Fruit fly (Drosophila melanogaster): ENCODE data around the gene CG4511.

The CG4511 gene

dm6 chr3R:10893327-10893726, 39.0 kb downstream of the CG4511 start, which contains the start of gene CG6621 (continued):
- TF ChIP-seq NC2β (GFP tag; optimal IDR thresholded peaks at IDR 0.05) (no peak), hb (GFP tag; IDR thresholded peaks at IDR 0.05; ENCODE audit: partially characterized antibody) (peak; percentile 46; the same call in 1 of the 3 replicates), Sox102F (GFP tag; optimal IDR thresholded peaks at IDR 0.05) (no peak), gce (GFP tag; IDR thresholded peaks at IDR 0.05) (no peak), trem (tag; optimal IDR thresholded peaks at IDR 0.05) (peak; percentile 89), CG33213 (GFP tag; optimal IDR thresholded peaks at IDR 0.05) (peak; percentile 73), wdn (GFP tag; IDR thresholded peaks at IDR 0.05) (no peak), CG4360 (GFP tag; IDR thresholded peaks at IDR 0.05) (no peak), CG8924 (tag; optimal IDR thresholded peaks at IDR 0.05) (peak; percentile 20), CG7786 (GFP tag; optimal IDR thresholded peaks at IDR 0.05) (no peak), CG6683 (GFP tag; optimal IDR thresholded peaks at IDR 0.05) (no peak), sisA (GFP tag; IDR thresholded peaks at IDR 0.05) (no peak), org-1 (GFP tag; optimal IDR thresholded peaks at IDR 0.05) (no peak), gcm2 (GFP tag; optimal IDR thresholded peaks at IDR 0.05) (no peak), CG8290 (GFP tag; optimal IDR thresholded peaks at IDR 0.05) (peak; percentile 24), CG8290 (tag; optimal IDR thresholded peaks at IDR 0.05) (peak in 1 of 2 experiments; percentile 62), ind (GFP tag; optimal IDR thresholded peaks at IDR 0.05) (no peak), CG7556 (GFP tag; optimal IDR thresholded peaks at IDR 0.05) (no peak), nerfin-1 (tag; optimal IDR thresholded peaks at IDR 0.05) (peak; percentile 2), vnd (GFP tag; IDR thresholded peaks at IDR 0.05; ENCODE audit: partially characterized antibody) (peak; percentile 37; the same call in 1 of the 3 replicates), Bgb (GFP tag; IDR thresholded peaks at IDR 0.05; ENCODE audit: partially characterized antibody) (peak; percentile 68), nmo (GFP tag; optimal IDR thresholded peaks at IDR 0.05) (peak; percentile 75), Rfx (GFP tag; IDR thresholded peaks at IDR 0.05) (no peak), Xbp1 (GFP tag; optimal IDR thresholded peaks at IDR 0.05) (no peak), CG4820 (GFP tag; optimal IDR thresholded peaks at IDR 0.05) (no peak), CG6254 (GFP tag; optimal IDR thresholded peaks at IDR 0.05) (no peak), prd (optimal IDR thresholded peaks at IDR 0.05) (no peak), prd (GFP tag; IDR thresholded peaks at IDR 0.05) (no peak), CG12744 (GFP tag; optimal IDR thresholded peaks at IDR 0.05) (peak; percentile 34), crc (GFP tag; optimal IDR thresholded peaks at IDR 0.05) (no peak), CG14965 (GFP tag; optimal IDR thresholded peaks at IDR 0.05; ENCODE audit: borderline replicate concordance) (no peak), ERR (GFP tag; optimal IDR thresholded peaks at IDR 0.05) (no peak), CG17912 (GFP tag; optimal IDR thresholded peaks at IDR 0.05) (peak; percentile 30), Eip74EF (GFP tag; optimal IDR thresholded peaks at IDR 0.05) (no peak), Fer1 (GFP tag; optimal IDR thresholded peaks at IDR 0.05) (peak; percentile 9), CG9609 (GFP tag; optimal IDR thresholded peaks at IDR 0.05) (peak; percentile 56), BEAF-32 (GFP tag; optimal IDR thresholded peaks at IDR 0.05) (peak; percentile 74), CG18764 (GFP tag; optimal IDR thresholded peaks at IDR 0.05) (no peak), bsh (GFP tag; optimal IDR thresholded peaks at IDR 0.05) (no peak), CG10543 (GFP tag; optimal IDR thresholded peaks at IDR 0.05) (no peak), Chrac-16 (GFP tag; optimal IDR thresholded peaks at IDR 0.05) (no peak), Pdp1 (GFP tag; optimal IDR thresholded peaks at IDR 0.05) (no peak), CG2712 (tag; optimal IDR thresholded peaks at IDR 0.05) (peak; percentile 49), grau (tag; optimal IDR thresholded peaks at IDR 0.05) (no peak), CG10274 (GFP tag; optimal IDR thresholded peaks at IDR 0.05) (no peak), cato (GFP tag; optimal IDR thresholded peaks at IDR 0.05; ENCODE audit: borderline replicate concordance) (no peak), chm (GFP tag; IDR thresholded peaks at IDR 0.05) (no peak), dmrt11E (tag; optimal IDR thresholded peaks at IDR 0.05) (no peak), CG11696 (GFP tag; IDR thresholded peaks at IDR 0.05) (no peak), Elba2 (GFP tag; optimal IDR thresholded peaks at IDR 0.05) (peak; percentile 27), amos (GFP tag; IDR thresholded peaks at IDR 0.05; ENCODE audit: partially characterized antibody) (peak; percentile 73; the same call in 1 of the 2 replicates)

Data from whole organism, embryonic.